Worm (Caenorhabditis elegans): Measurements from ENCODE around the gene srz-16.

Gene srz-16

ce11 chrV:20220604-20221003 lies 34.1 kb upstream of the srz-16 start:
- TF ChIP-seq nhr-2 (tag; optimal IDR thresholded peaks at IDR 0.05), result no peak
- TF ChIP-seq pha-4 (tag; optimal IDR thresholded peaks at IDR 0.05), result no peak
- no peak for TF ChIP-seq ztf-11 (tag; optimal IDR thresholded peaks at IDR 0.05)
- peak; percentile 98 for TF ChIP-seq ces-1 (GFP tag; optimal IDR thresholded peaks at IDR 0.05)
- no peak for TF ChIP-seq ceh-83 (GFP tag; optimal IDR thresholded peaks at IDR 0.05)
- TF ChIP-seq snpc-4 (tag; optimal IDR thresholded peaks at IDR 0.05), result no peak
- peak; percentile 33 for TF ChIP-seq ceh-43 (GFP tag; optimal IDR thresholded peaks at IDR 0.05)

ce11 chrV:20215197-20215596 lies 28.7 kb upstream of the srz-16 start, which contains the start of gene Y113G7B.11:
TSS of gene Y113G7B.11 (minus strand) at chrV:20215297.
- TF ChIP-seq mab-5 (tag; optimal IDR thresholded peaks at IDR 0.05) (no peak), sem-2 (GFP tag; optimal IDR thresholded peaks at IDR 0.05) (no peak), nhr-237 (tag; optimal IDR thresholded peaks at IDR 0.05) (no peak), ces-1 (GFP tag; optimal IDR thresholded peaks at IDR 0.05) (no peak), nhr-76 (tag; optimal IDR thresholded peaks at IDR 0.05) (no peak), ceh-43 (GFP tag; optimal IDR thresholded peaks at IDR 0.05) (no peak), drap-1 (GFP tag; optimal IDR thresholded peaks at IDR 0.05) (no peak), mls-2 (tag; optimal IDR thresholded peaks at IDR 0.05) (no peak), lin-13 (tag; optimal IDR thresholded peaks at IDR 0.05) (no peak)

- TF ChIP-seq elt-3 (tag; optimal IDR thresholded peaks at IDR 0.05) (no peak), lsy-2 (tag; optimal IDR thresholded peaks at IDR 0.05) (no peak), mab-5 (tag; optimal IDR thresholded peaks at IDR 0.05) (no peak), elt-1 (tag; optimal IDR thresholded peaks at IDR 0.05; ENCODE audit: borderline replicate concordance, insufficient read depth) (no peak), blmp-1 (tag; optimal IDR thresholded peaks at IDR 0.05) (no peak), hlh-1 (tag; optimal IDR thresholded peaks at IDR 0.05) (no peak), unc-120 (tag; optimal IDR thresholded peaks at IDR 0.05; ENCODE audit: poor library complexity, severe bottlenecking) (no peak), cnd-1 (tag; optimal IDR thresholded peaks at IDR 0.05) (no peak), ceh-83 (GFP tag; optimal IDR thresholded peaks at IDR 0.05) (no peak), pha-4 (tag; optimal IDR thresholded peaks at IDR 0.05) (no peak), snpc-4 (tag; optimal IDR thresholded peaks at IDR 0.05) (no peak), mep-1 (tag; optimal IDR thresholded peaks at IDR 0.05) (no peak), bed-3 (GFP tag; optimal IDR thresholded peaks at IDR 0.05) (no peak), unc-39 (tag; optimal IDR thresholded peaks at IDR 0.05) (no peak), nhr-28 (tag; optimal IDR thresholded peaks at IDR 0.05) (no peak), ceh-39 (tag; optimal IDR thresholded peaks at IDR 0.05) (no peak)
Measured at ce11 chrV:20213097-20213496, 26.6 kb upstream of the srz-16 start.

ce11 chrV:20212584-20212983 lies 26.1 kb upstream of the srz-16 start, which contains the start of gene Y113G7B.12:
TSS of gene Y113G7B.12 (minus strand) at chrV:20212684.
- TF ChIP-seq pha-4 (tag; optimal IDR thresholded peaks at IDR 0.05), result no peak
- no peak for TF ChIP-seq ham-2 (GFP tag; optimal IDR thresholded peaks at IDR 0.05)
- TF ChIP-seq mls-2 (tag; optimal IDR thresholded peaks at IDR 0.05), result no peak
- TF ChIP-seq ceh-83 (GFP tag; optimal IDR thresholded peaks at IDR 0.05), result no peak
- no peak for TF ChIP-seq ces-1 (GFP tag; optimal IDR thresholded peaks at IDR 0.05)
- no peak for TF ChIP-seq unc-62 (GFP tag; optimal IDR thresholded peaks at IDR 0.05)
- TF ChIP-seq nhr-12 (tag; optimal IDR thresholded peaks at IDR 0.05), result no peak

- TF ChIP-seq mls-2 (tag; optimal IDR thresholded peaks at IDR 0.05), result no peak
- no peak for TF ChIP-seq nhr-237 (tag; optimal IDR thresholded peaks at IDR 0.05)
- TF ChIP-seq ces-1 (GFP tag; optimal IDR thresholded peaks at IDR 0.05), result no peak
- TF ChIP-seq nhr-28 (tag; optimal IDR thresholded peaks at IDR 0.05), result no peak
Measured at ce11 chrV:20206086-20206485, 19.6 kb upstream of the srz-16 start, which contains the start of the genes fbxb-59 and srbc-34. TSS of gene fbxb-59 (minus strand) at chrV:20206186. TSS of gene srbc-34 (plus strand) at chrV:20206318.

- TF ChIP-seq nhr-2 (tag; optimal IDR thresholded peaks at IDR 0.05) (no peak), unc-62 (GFP tag; optimal IDR thresholded peaks at IDR 0.05) (no peak), nhr-28 (tag; optimal IDR thresholded peaks at IDR 0.05) (no peak), elt-1 (tag; optimal IDR thresholded peaks at IDR 0.05; ENCODE audit: borderline replicate concordance, insufficient read depth) (no peak), tbx-8 (GFP tag; optimal IDR thresholded peaks at IDR 0.05) (no peak), unc-120 (tag; optimal IDR thresholded peaks at IDR 0.05; ENCODE audit: poor library complexity, severe bottlenecking) (no peak), ceh-39 (tag; optimal IDR thresholded peaks at IDR 0.05) (no peak), ztf-11 (tag; optimal IDR thresholded peaks at IDR 0.05) (no peak), sptf-1 (tag; optimal IDR thresholded peaks at IDR 0.05) (no peak), nhr-12 (tag; optimal IDR thresholded peaks at IDR 0.05) (no peak), elt-3 (tag; optimal IDR thresholded peaks at IDR 0.05) (no peak), lin-32 (GFP tag; optimal IDR thresholded peaks at IDR 0.05) (no peak), lsy-2 (tag; optimal IDR thresholded peaks at IDR 0.05) (no peak), drap-1 (GFP tag; optimal IDR thresholded peaks at IDR 0.05) (no peak), bed-3 (GFP tag; optimal IDR thresholded peaks at IDR 0.05) (no peak), lin-13 (tag; optimal IDR thresholded peaks at IDR 0.05) (no peak), unc-39 (tag; optimal IDR thresholded peaks at IDR 0.05) (no peak), mep-1 (tag; optimal IDR thresholded peaks at IDR 0.05) (no peak)
Measured at ce11 chrV:20203085-20203484, 16.6 kb upstream of the srz-16 start, which contains the start of gene fbxa-113. TSS of gene fbxa-113 (plus strand) at chrV:20203385.
